Fruit fly (Drosophila melanogaster) whole organism, embryonic: ENCODE measurements around the gene Chrac-16.

ENCODE experiments used
- Bteb2 ChIP-seq: fragments of 200-800 bp; sonication (Bioruptor generic); optimal IDR thresholded peaks from 2 replicates; lab custom pipeline; 2016; ENCODE audit warnings: missing biosample characterization, missing genetic modification characterization
- C15 ChIP-seq: fragments of 200-800 bp; sonication (Bioruptor generic); IDR thresholded peaks from 3 replicates; pipeline ENCODE4 v1.3.6; 2022; ENCODE audit warnings: missing biosample characterization, missing genetic modification characterization
- CG10565 ChIP-seq: fragments of 200-800 bp; sonication (Bioruptor generic); optimal IDR thresholded peaks from 3 replicates; lab custom pipeline; 2016; ENCODE audit warnings: missing biosample characterization, mild to moderate bottlenecking, missing genetic modification characterization
- CG10959 ChIP-seq: fragments of 200-800 bp; sonication (Bioruptor generic); IDR thresholded peaks from 2 replicates; pipeline ENCODE4 v1.3.6; 2022; ENCODE audit warnings: missing biosample characterization, missing genetic modification characterization
- CG12104 ChIP-seq: fragments of 200-800 bp; sonication (Bioruptor generic); optimal IDR thresholded peaks from 3 replicates; lab custom pipeline; 2016; ENCODE audit warnings: missing biosample characterization, missing genetic modification characterization
- CG13123 ChIP-seq: fragments of 200-800 bp; sonication (Bioruptor generic); optimal IDR thresholded peaks from 2 replicates; lab custom pipeline; 2016; ENCODE audit warnings: missing biosample characterization, missing genetic modification characterization
- CG14710 ChIP-seq: fragments of 200-800 bp; sonication (Bioruptor generic); optimal IDR thresholded peaks from 3 replicates; lab custom pipeline; 2019; ENCODE audit warnings: missing biosample characterization, mild to moderate bottlenecking, missing genetic modification characterization, moderate library complexity
- CG14860 ChIP-seq: fragments of 200-800 bp; sonication (Bioruptor generic); IDR thresholded peaks from 3 replicates; pipeline ENCODE4 v1.3.6; 2022; ENCODE audit warnings: missing biosample characterization, missing genetic modification characterization; ENCODE audit not compliant: partially characterized antibody
- CG18764 ChIP-seq: fragments of 200-800 bp; sonication (Bioruptor generic); optimal IDR thresholded peaks from 3 replicates; lab custom pipeline; 2016; ENCODE audit warnings: missing biosample characterization, missing genetic modification characterization
- CG2120 ChIP-seq: fragments of 200-800 bp; sonication (Bioruptor generic); optimal IDR thresholded peaks from 3 replicates; lab custom pipeline; 2016; ENCODE audit warnings: missing biosample characterization, missing genetic modification characterization
- CG32772 ChIP-seq: fragments of 200-800 bp; sonication (Bioruptor generic); IDR thresholded peaks from 2 replicates; pipeline ENCODE4 v1.3.6; 2022; ENCODE audit warnings: missing biosample characterization, missing genetic modification characterization
- CG34224 ChIP-seq: fragments of 200-800 bp; sonication (Bioruptor generic); IDR thresholded peaks from 3 replicates; pipeline ENCODE4 v1.3.6; 2022; ENCODE audit warnings: missing biosample characterization, missing genetic modification characterization; ENCODE audit not compliant: partially characterized antibody
- CG42726 ChIP-seq: fragments of 200-800 bp; sonication (Bioruptor generic); IDR thresholded peaks from 2 replicates; pipeline ENCODE4 v1.3.6; 2022; ENCODE audit warnings: missing biosample characterization, missing genetic modification characterization; ENCODE audit not compliant: partially characterized antibody
- CG43689 ChIP-seq: fragments of 200-800 bp; sonication (Bioruptor generic); IDR thresholded peaks from 2 replicates; pipeline ENCODE4 v1.3.6; 2022; ENCODE audit warnings: missing biosample characterization, missing genetic modification characterization
- CG6254 ChIP-seq: fragments of 200-800 bp; sonication (Bioruptor generic); optimal IDR thresholded peaks from 3 replicates; lab custom pipeline; 2017; ENCODE audit warnings: mild to moderate bottlenecking, missing biosample characterization, missing genetic modification reagents, missing genetic modification characterization
- CG6654 ChIP-seq: fragments of 200-800 bp; sonication (Bioruptor generic); optimal IDR thresholded peaks from 2 replicates; lab custom pipeline; 2017; ENCODE audit warnings: missing biosample characterization, mild to moderate bottlenecking, missing genetic modification characterization
- CG7357 ChIP-seq: fragments of 200-800 bp; sonication (Bioruptor generic); IDR thresholded peaks from 3 replicates; pipeline ENCODE4 v1.3.6; 2022; ENCODE audit warnings: missing biosample characterization, missing genetic modification characterization
- CG7839 ChIP-seq: fragments of 200-800 bp; sonication (Bioruptor generic); optimal IDR thresholded peaks from 3 replicates; lab custom pipeline; 2018; ENCODE audit warnings: missing biosample characterization, mild to moderate bottlenecking, missing genetic modification characterization, moderate library complexity
- CG8089 ChIP-seq: fragments of 200-800 bp; sonication (Bioruptor generic); optimal IDR thresholded peaks from 3 replicates; lab custom pipeline; 2016; ENCODE audit warnings: missing biosample characterization, missing genetic modification characterization
- CrebB ChIP-seq: fragments of 200-800 bp; sonication (Bioruptor generic); optimal IDR thresholded peaks from 3 replicates; lab custom pipeline; 2018; ENCODE audit warnings: missing biosample characterization, mild to moderate bottlenecking, missing genetic modification characterization
- Dfd ChIP-seq, 2 experiments: fragments of >200 bp; optimal IDR thresholded peaks; 2 replicates each; lab custom pipeline; 2017; ENCODE audit warnings: missing biosample characterization in 2 of 2, missing genetic modification characterization in 2 of 2
- Doc2 ChIP-seq: fragments of 200-800 bp; sonication (Bioruptor generic); IDR thresholded peaks from 2 replicates; pipeline ENCODE4 v1.3.6; 2022; ENCODE audit warnings: missing biosample characterization, missing genetic modification characterization
- E2f2 ChIP-seq: fragments of 200-800 bp; sonication (Bioruptor generic); IDR thresholded peaks from 2 replicates; pipeline ENCODE4 v1.3.6; 2022; ENCODE audit warnings: missing biosample characterization, missing genetic modification characterization
- Fer1 ChIP-seq: fragments of 200-800 bp; sonication (Bioruptor generic); optimal IDR thresholded peaks from 2 replicates; lab custom pipeline; 2017; ENCODE audit warnings: missing biosample characterization, mild to moderate bottlenecking, missing genetic modification characterization
- Hr78 ChIP-seq, 2 experiments: fragments of 200-800 bp in 1 of 2; fragments of >200 bp in 1 of 2; sonication (Bioruptor generic) in 1 of 2; optimal IDR thresholded peaks; 2 replicates each; lab custom pipeline; 2017 to 2019; ENCODE audit warnings: missing biosample characterization in 2 of 2, missing genetic modification characterization in 2 of 2, mild to moderate bottlenecking in 1 of 2, moderate library complexity in 1 of 2
- Jarid2 ChIP-seq: fragments of 200-800 bp; sonication (Bioruptor generic); optimal IDR thresholded peaks from 3 replicates; lab custom pipeline; 2017; ENCODE audit warnings: mild to moderate bottlenecking, missing biosample characterization, missing genetic modification reagents, missing genetic modification characterization
- Lpt ChIP-seq: fragments of >200 bp; optimal IDR thresholded peaks from 2 replicates; lab custom pipeline; 2018; ENCODE audit warnings: missing biosample characterization, missing genetic modification characterization
- NK7.1 ChIP-seq: fragments of 200-800 bp; sonication (Bioruptor generic); optimal IDR thresholded peaks from 3 replicates; lab custom pipeline; 2016; ENCODE audit warnings: missing biosample characterization, missing genetic modification characterization
- Nf-YA ChIP-seq: fragments of 200-800 bp; sonication (Bioruptor generic); IDR thresholded peaks from 2 replicates; pipeline ENCODE4 v1.3.6; 2022; ENCODE audit warnings: missing biosample characterization, missing genetic modification characterization
- Ptx1 ChIP-seq: fragments of 200-800 bp; sonication (Bioruptor generic); IDR thresholded peaks from 2 replicates; pipeline ENCODE4 v1.3.6; 2022; ENCODE audit warnings: missing biosample characterization, missing genetic modification characterization
- Ravus ChIP-seq: fragments of 200-800 bp; sonication (Bioruptor generic); IDR thresholded peaks from 2 replicates; pipeline ENCODE4 v1.3.6; 2022; ENCODE audit warnings: missing biosample characterization, missing genetic modification characterization
- Sin3A ChIP-seq: fragments of >200 bp; optimal IDR thresholded peaks from 2 replicates; lab custom pipeline; 2018
- crol ChIP-seq: fragments of 200-800 bp; sonication (Bioruptor generic); IDR thresholded peaks from 2 replicates; pipeline ENCODE4 v1.3.6; 2022; ENCODE audit warnings: missing biosample characterization, missing genetic modification characterization
- dati ChIP-seq: fragments of 200-800 bp; sonication (Bioruptor generic); IDR thresholded peaks from 2 replicates; pipeline ENCODE4 v1.3.6; 2022; ENCODE audit warnings: missing biosample characterization, missing genetic modification characterization
- dimm ChIP-seq: fragments of 200-800 bp; sonication (Bioruptor generic); IDR thresholded peaks from 2 replicates; pipeline ENCODE4 v1.3.6; 2022; ENCODE audit warnings: missing biosample characterization, missing genetic modification characterization
- emc ChIP-seq: fragments of 200-800 bp; sonication (Bioruptor generic); optimal IDR thresholded peaks from 2 replicates; lab custom pipeline; 2016; ENCODE audit warnings: missing biosample characterization, missing genetic modification characterization
- eve ChIP-seq, 2 experiments: fragments of >200 bp; optimal IDR thresholded peaks; 2 replicates each; lab custom pipeline; 2017; ENCODE audit warnings: missing biosample characterization in 2 of 2, missing genetic modification characterization in 2 of 2
- gro ChIP-seq: fragments of 200-800 bp; sonication (Bioruptor generic); optimal IDR thresholded peaks from 2 replicates; lab custom pipeline; 2016; ENCODE audit warnings: missing biosample characterization, missing genetic modification characterization
- kay ChIP-seq: fragments of 200-800 bp; sonication (Bioruptor generic); optimal IDR thresholded peaks from 2 replicates; lab custom pipeline; 2016; ENCODE audit warnings: missing biosample characterization, missing genetic modification characterization
- ken ChIP-seq: fragments of 200-800 bp; sonication (Bioruptor generic); IDR thresholded peaks from 3 replicates; pipeline ENCODE4 v1.3.6; 2022; ENCODE audit warnings: missing biosample characterization, missing genetic modification characterization
- lola ChIP-seq, 3 experiments: fragments of >200 bp in 2 of 3; fragments of 200-800 bp in 1 of 3; sonication (Bioruptor generic) in 1 of 3; optimal IDR thresholded peaks; 2 replicates each; lab custom pipeline; 2017 to 2019; ENCODE audit warnings: missing biosample characterization in 3 of 3, missing genetic modification characterization in 3 of 3, mild to moderate bottlenecking in 1 of 3, moderate library complexity in 1 of 3
- luna ChIP-seq: fragments of 200-800 bp; sonication (Bioruptor generic); optimal IDR thresholded peaks from 2 replicates; lab custom pipeline; 2016; ENCODE audit warnings: missing biosample characterization, missing genetic modification characterization
- mirr ChIP-seq: fragments of 200-800 bp; sonication (Bioruptor generic); optimal IDR thresholded peaks from 3 replicates; lab custom pipeline; 2018; ENCODE audit warnings: missing biosample characterization, mild to moderate bottlenecking, missing genetic modification characterization
- nerfin-1 ChIP-seq: fragments of 200-800 bp; sonication (Bioruptor generic); optimal IDR thresholded peaks from 3 replicates; lab custom pipeline; 2019; ENCODE audit warnings: missing biosample characterization, mild to moderate bottlenecking, missing genetic modification characterization, moderate library complexity
- nom ChIP-seq: fragments of 200-800 bp; sonication (Bioruptor generic); optimal IDR thresholded peaks from 2 replicates; lab custom pipeline; 2017; ENCODE audit warnings: missing biosample characterization, missing genetic modification characterization, mild to moderate bottlenecking, moderate library complexity, missing genetic modification reagents
- sisA ChIP-seq: fragments of 200-800 bp; sonication (Bioruptor generic); IDR thresholded peaks from 2 replicates; pipeline ENCODE4 v1.3.6; 2022; ENCODE audit warnings: missing biosample characterization, missing genetic modification characterization
- sna ChIP-seq: fragments of 200-800 bp; sonication (Bioruptor generic); IDR thresholded peaks from 2 replicates; pipeline ENCODE4 v1.3.6; 2022; ENCODE audit warnings: missing biosample characterization, missing genetic modification characterization; ENCODE audit not compliant: partially characterized antibody
- tap ChIP-seq: fragments of 200-800 bp; optimal IDR thresholded peaks from 3 replicates; lab custom pipeline; 2019; ENCODE audit warnings: missing biosample characterization, mild to moderate bottlenecking, missing genetic modification characterization, moderate library complexity
- tin ChIP-seq: fragments of 200-800 bp; sonication (Bioruptor generic); optimal IDR thresholded peaks from 3 replicates; lab custom pipeline; 2016; ENCODE audit warnings: missing biosample characterization, missing genetic modification characterization
- tup ChIP-seq: fragments of 200-800 bp; sonication (Bioruptor generic); optimal IDR thresholded peaks from 2 replicates; lab custom pipeline; 2016; ENCODE audit warnings: missing biosample characterization, mild to moderate bottlenecking, missing genetic modification characterization, moderate library complexity
- vfl ChIP-seq: fragments of 200-800 bp; sonication (Bioruptor generic); optimal IDR thresholded peaks from 2 replicates; lab custom pipeline; 2016; ENCODE audit warnings: missing biosample characterization, missing genetic modification characterization

Chrac-16 gene

dm6 chrX:12006678-12007441 lies 10.9 kb downstream of the Chrac-16 start, which contains the start of gene CG1806 (continued):
- TF ChIP-seq nerfin-1 (tag; lab: Kevin White, UChicago): no peak
- peak in 1 of 2 experiments; percentile 38 for TF ChIP-seq eve (GFP tag; optimal IDR thresholded peaks at IDR 0.05; lab: Kevin White, UChicago)
- no peak for TF ChIP-seq Sin3A (lab: Kevin White, UChicago)
- no peak for TF ChIP-seq CG43689
- no peak for TF ChIP-seq tup (GFP tag; lab: Kevin White, UChicago)
- TF ChIP-seq gro (GFP tag; lab: Kevin White, UChicago): peak; percentile 54
- no peak for TF ChIP-seq CG14860 (GFP tag; lab: Robert Waterston, UW)
- no peak for TF ChIP-seq dati (GFP tag; lab: Robert Waterston, UW)
- no peak for TF ChIP-seq NK7.1 (GFP tag; lab: Kevin White, UChicago)
- TF ChIP-seq CG10959 (GFP tag; lab: Robert Waterston, UW): no peak
- TF ChIP-seq Ravus: no peak
- peak; percentile 8 for TF ChIP-seq mirr
- no peak for TF ChIP-seq CG7357
- no peak for TF ChIP-seq crol (GFP tag; lab: Robert Waterston, UW)
- TF ChIP-seq CG34224: peak; percentile 38; the same call in 2 of the 3 replicates
- TF ChIP-seq Nf-YA (GFP tag; lab: Robert Waterston, UW): no peak
- TF ChIP-seq CG12104 (GFP tag; lab: Kevin White, UChicago): no peak
- no peak for TF ChIP-seq Lpt (GFP tag; lab: Kevin White, UChicago)
- TF ChIP-seq CG13123 (GFP tag; lab: Kevin White, UChicago): no peak
- no peak for TF ChIP-seq C15 (GFP tag; lab: Robert Waterston, UW)
- TF ChIP-seq Fer1: peak; percentile 22
- TF ChIP-seq Jarid2 (GFP tag; lab: Kevin White, UChicago): peak; percentile 85
- TF ChIP-seq CG6654 (GFP tag; lab: Kevin White, UChicago): no peak
- TF ChIP-seq E2f2 (GFP tag; lab: Robert Waterston, UW): no peak
- no peak for TF ChIP-seq CG14710 (tag; lab: Kevin White, UChicago)
- no peak for TF ChIP-seq lola (GFP tag; optimal IDR thresholded peaks at IDR 0.05; lab: Kevin White, UChicago)
- no peak for TF ChIP-seq tap (tag; lab: Kevin White, UChicago)
- TF ChIP-seq vfl (GFP tag; lab: Kevin White, UChicago): no peak
- no peak for TF ChIP-seq Ptx1 (GFP tag; lab: Robert Waterston, UW)
- TF ChIP-seq CG6254 (GFP tag; lab: Kevin White, UChicago): peak; percentile 34
- no peak for TF ChIP-seq Bteb2 (GFP tag; lab: Kevin White, UChicago)
- no peak for TF ChIP-seq CG10565
- no peak for TF ChIP-seq luna (GFP tag; lab: Kevin White, UChicago)
- TF ChIP-seq ken (GFP tag; lab: Robert Waterston, UW): no peak
- peak; percentile 10 for TF ChIP-seq CG7839
- TF ChIP-seq CG32772 (GFP tag; lab: Robert Waterston, UW): no peak
- TF ChIP-seq CrebB (tag; lab: Kevin White, UChicago): no peak
- peak; percentile 82 for TF ChIP-seq nom (GFP tag; lab: Kevin White, UChicago)
- TF ChIP-seq dimm (GFP tag; lab: Robert Waterston, UW): no peak
- no peak for TF ChIP-seq kay (GFP tag; lab: Kevin White, UChicago)
- no peak for TF ChIP-seq Doc2
- TF ChIP-seq sna: 0 out of 2 replicates have a peak, but pooled peaks have one; percentile 33
- TF ChIP-seq tin (GFP tag; lab: Kevin White, UChicago): no peak
- no peak for TF ChIP-seq sisA
- TF ChIP-seq Dfd (GFP tag; optimal IDR thresholded peaks at IDR 0.05; lab: Kevin White, UChicago): no peak
- TF ChIP-seq emc (GFP tag; lab: Kevin White, UChicago): no peak
- no peak for TF ChIP-seq Hr78 (GFP tag; optimal IDR thresholded peaks at IDR 0.05; lab: Kevin White, UChicago)
- no peak for TF ChIP-seq CG18764
- no peak for TF ChIP-seq CG42726 (GFP tag; lab: Robert Waterston, UW)
- TF ChIP-seq CG2120: no peak
- no peak for TF ChIP-seq CG8089 (GFP tag; lab: Kevin White, UChicago)
